Worm (Caenorhabditis elegans) whole organism, young adult: Measurements from ENCODE around the gene gst-5.
A peak's percentile ranks its signal among the peaks of the same experiment; 100 is the strongest.

Source experiments
- B0261.1 ChIP-seq: sonication (generic microtip); optimal IDR thresholded peaks from 2 replicates; lab custom pipeline; 2016; ENCODE audit warnings: mild to moderate bottlenecking, missing genetic modification characterization, moderate library complexity, missing compliant biosample characterization
- F33H1.4 ChIP-seq: fragments of 200-800 bp; sonication (Bioruptor generic); IDR thresholded peaks from 2 replicates; pipeline ENCODE4 v1.3.6; 2022; ENCODE audit warnings: missing genetic modification reagents, missing genetic modification characterization, missing compliant biosample characterization
- F49E8.2 ChIP-seq: sonication (generic microtip); optimal IDR thresholded peaks from 3 replicates; lab custom pipeline; 2017; ENCODE audit warnings: missing genetic modification characterization, mild to moderate bottlenecking, missing compliant biosample characterization, antibody characterized with exemption, moderate library complexity; ENCODE audit not compliant: insufficient read depth
- F52B5.7 ChIP-seq: sonication (generic microtip); optimal IDR thresholded peaks from 2 replicates; lab custom pipeline; 2016; ENCODE audit warnings: mild to moderate bottlenecking, missing genetic modification characterization, missing compliant biosample characterization
- F55B11.4 ChIP-seq: sonication (generic microtip); optimal IDR thresholded peaks from 2 replicates; lab custom pipeline; 2016; ENCODE audit warnings: missing compliant biosample characterization, missing genetic modification characterization, borderline replicate concordance; ENCODE audit not compliant: insufficient read depth
- Y53F4B.3 ChIP-seq: fragments of 200-800 bp; sonication (Bioruptor generic); IDR thresholded peaks from 2 replicates; pipeline ENCODE4 v1.3.6; 2022; ENCODE audit warnings: missing genetic modification reagents, missing genetic modification characterization, missing compliant biosample characterization
- Y56A3A.18 ChIP-seq: fragments of 200-800 bp; sonication (Bioruptor generic); IDR thresholded peaks from 2 replicates; pipeline ENCODE4 v1.3.6; 2022; ENCODE audit warnings: missing genetic modification reagents, missing genetic modification characterization, missing compliant biosample characterization
- Y67H2A.10 ChIP-seq: fragments of 200-800 bp; sonication (Bioruptor generic); conservative IDR thresholded peaks from 2 replicates; pipeline ENCODE4 v1.3.6; 2022; ENCODE audit warnings: missing genetic modification reagents, missing genetic modification characterization, missing compliant biosample characterization
- Y95B8A.8 ChIP-seq: fragments of 200-800 bp; sonication (Bioruptor generic); IDR thresholded peaks from 2 replicates; pipeline ENCODE4 v1.3.6; 2022; ENCODE audit warnings: missing genetic modification reagents, missing genetic modification characterization, missing compliant biosample characterization
- athp-1 ChIP-seq: sonication (generic microtip); optimal IDR thresholded peaks from 2 replicates; lab custom pipeline; 2017; ENCODE audit warnings: mild to moderate bottlenecking, missing genetic modification characterization, missing compliant biosample characterization
- attf-6 ChIP-seq: fragments of 200-800 bp; sonication (Bioruptor generic); IDR thresholded peaks from 2 replicates; pipeline ENCODE4 v1.3.6; 2022; ENCODE audit warnings: missing genetic modification reagents, missing genetic modification characterization, missing compliant biosample characterization
- bed-2 ChIP-seq: fragments of 200-800 bp; sonication (Bioruptor generic); IDR thresholded peaks from 2 replicates; pipeline ENCODE4 v1.3.6; 2022; ENCODE audit warnings: missing genetic modification reagents, missing genetic modification characterization, missing compliant biosample characterization
- cebp-1 ChIP-seq, 2 experiments: fragments of 200-800 bp in 1 of 2; sonication (Bioruptor generic) in 1 of 2; sonication (generic microtip) in 1 of 2; IDR thresholded peaks in 1 of 2; optimal IDR thresholded peaks in 1 of 2; 2 replicates each; pipeline versions ENCODE4 v1.3.6 to Lab custom; 2017 to 2022; ENCODE audit warnings: missing compliant biosample characterization in 2 of 2, missing genetic modification characterization in 2 of 2, mild to moderate bottlenecking in 1 of 2, missing genetic modification reagents in 1 of 2, moderate library complexity in 1 of 2
- ceh-40 ChIP-seq: fragments of 200-800 bp; sonication (Bioruptor generic); IDR thresholded peaks from 2 replicates; pipeline ENCODE4 v1.3.6; 2022; ENCODE audit warnings: missing genetic modification characterization, missing compliant biosample characterization
- ceh-58 ChIP-seq: fragments of 200-800 bp; sonication (Bioruptor generic); IDR thresholded peaks from 2 replicates; pipeline ENCODE4 v1.3.6; 2022; ENCODE audit warnings: missing genetic modification characterization, missing compliant biosample characterization
- ceh-91 ChIP-seq: fragments of 200-800 bp; sonication (Bioruptor generic); IDR thresholded peaks from 2 replicates; pipeline ENCODE4 v1.3.6; 2022; ENCODE audit warnings: missing genetic modification reagents, missing genetic modification characterization, missing compliant biosample characterization
- chd-7 ChIP-seq: sonication (generic microtip); optimal IDR thresholded peaks from 2 replicates; lab custom pipeline; 2016; ENCODE audit warnings: mild to moderate bottlenecking, missing genetic modification characterization, moderate library complexity, missing compliant biosample characterization
- dpff-1 ChIP-seq: sonication (generic microtip); optimal IDR thresholded peaks from 2 replicates; lab custom pipeline; 2017; ENCODE audit warnings: mild to moderate bottlenecking, missing genetic modification characterization, missing compliant biosample characterization
- gei-17 ChIP-seq: fragments of 200-800 bp; sonication (Bioruptor generic); optimal IDR thresholded peaks from 2 replicates; lab custom pipeline; 2018; ENCODE audit warnings: mild to moderate bottlenecking, missing genetic modification characterization, missing compliant biosample characterization
- him-1 ChIP-seq: sonication (generic microtip); optimal IDR thresholded peaks from 2 replicates; lab custom pipeline; 2016; ENCODE audit warnings: missing genotype, missing genetic modification reagents, missing genetic modification characterization, missing compliant biosample characterization
- hrde-1 ChIP-seq: sonication (generic microtip); optimal IDR thresholded peaks from 2 replicates; lab custom pipeline; 2016; ENCODE audit warnings: missing genetic modification characterization, mild to moderate bottlenecking, missing compliant biosample characterization, moderate library complexity, missing genotype, missing genetic modification reagents, borderline replicate concordance
- let-607 ChIP-seq, 2 experiments: fragments of 200-800 bp in 1 of 2; sonication (Bioruptor generic) in 1 of 2; sonication (generic microtip) in 1 of 2; optimal IDR thresholded peaks; 2 replicates each; lab custom pipeline; 2016 to 2018; ENCODE audit warnings: mild to moderate bottlenecking in 2 of 2, missing compliant biosample characterization in 2 of 2, missing genetic modification characterization in 2 of 2, moderate library complexity in 2 of 2, missing genotype in 1 of 2
- lsl-1 ChIP-seq: fragments of 200-800 bp; sonication (Bioruptor generic); optimal IDR thresholded peaks from 2 replicates; lab custom pipeline; 2018; ENCODE audit warnings: mild to moderate bottlenecking, missing genetic modification characterization, moderate library complexity, missing compliant biosample characterization
- madf-10 ChIP-seq: sonication (generic microtip); optimal IDR thresholded peaks from 2 replicates; lab custom pipeline; 2016; ENCODE audit warnings: mild to moderate bottlenecking, missing genetic modification characterization, missing compliant biosample characterization
- madf-3 ChIP-seq: fragments of 200-800 bp; sonication (Bioruptor generic); IDR thresholded peaks from 2 replicates; pipeline ENCODE4 v1.3.6; 2022; ENCODE audit warnings: missing genetic modification reagents, missing genetic modification characterization, missing compliant biosample characterization
- mel-28 ChIP-seq: sonication (generic microtip); optimal IDR thresholded peaks from 2 replicates; lab custom pipeline; 2016; ENCODE audit warnings: borderline replicate concordance, mild to moderate bottlenecking, missing genetic modification characterization, missing compliant biosample characterization
- nhr-80 ChIP-seq: sonication (generic microtip); optimal IDR thresholded peaks from 2 replicates; lab custom pipeline; 2016; ENCODE audit warnings: missing genetic modification characterization, missing compliant biosample characterization
- repo-1 ChIP-seq: sonication (generic microtip); optimal IDR thresholded peaks from 2 replicates; lab custom pipeline; 2017; ENCODE audit warnings: mild to moderate bottlenecking, missing genetic modification characterization, missing compliant biosample characterization
- rpc-1 ChIP-seq, 2 experiments: fragments of 150-350 bp in 1 of 2; sonication (generic microtip) in 1 of 2; optimal IDR thresholded peaks; 2 replicates each; lab custom pipeline; 2014 to 2018; ENCODE audit warnings: missing biosample characterization in 1 of 2, missing genetic modification characterization in 1 of 2, missing genetic modification reagents in 1 of 2, missing genotype in 1 of 2
- somi-1 ChIP-seq: fragments of 200-800 bp; sonication (Bioruptor generic); optimal IDR thresholded peaks from 2 replicates; lab custom pipeline; 2018; ENCODE audit warnings: mild to moderate bottlenecking, missing genetic modification characterization, missing compliant biosample characterization
- tbx-9 ChIP-seq: sonication (generic microtip); optimal IDR thresholded peaks from 2 replicates; lab custom pipeline; 2016; ENCODE audit warnings: borderline replicate concordance, missing genetic modification characterization, inconsistent platforms, missing compliant biosample characterization
- tlf-1 ChIP-seq: fragments of 200-800 bp; sonication (Bioruptor generic); optimal IDR thresholded peaks from 2 replicates; lab custom pipeline; 2018; ENCODE audit warnings: mild to moderate bottlenecking, missing genetic modification characterization, missing compliant biosample characterization
- zim-3 ChIP-seq: sonication (generic microtip); optimal IDR thresholded peaks from 2 replicates; lab custom pipeline; 2017; ENCODE audit warnings: mild to moderate bottlenecking, missing genetic modification characterization, moderate library complexity, missing compliant biosample characterization

The gst-5 gene

ce11 chrII:10949383-10949782 is 769 bp upstream of the gst-5 start:
- TF ChIP-seq athp-1 (no peak), F49E8.2 (no peak), somi-1 (GFP tag; lab: Kevin White, UChicago) (no peak), tbx-9 (tag; lab: Kevin White, UChicago) (no peak), F52B5.7 (tag; lab: Kevin White, UChicago) (no peak), Y53F4B.3 (GFP tag; lab: Robert Waterston, UW) (no peak), gei-17 (GFP tag; lab: Kevin White, UChicago) (no peak), let-607 (tag; optimal IDR thresholded peaks at IDR 0.05; lab: Kevin White, UChicago) (no peak), tlf-1 (no peak), dpff-1 (tag; lab: Kevin White, UChicago) (no peak), nhr-80 (tag; lab: Kevin White, UChicago) (peak; percentile 58), cebp-1 (GFP tag; IDR thresholded peaks at IDR 0.05; lab: Robert Waterston, UW) (no peak), cebp-1 (tag; optimal IDR thresholded peaks at IDR 0.05; lab: Kevin White, UChicago) (peak; percentile 56)
- TF ChIP-seq, all 124 proteins: peak for 2

- TF ChIP-seq F33H1.4 (GFP tag; lab: Robert Waterston, UW) (0 out of 2 replicates have a peak, but pooled peaks have one; percentile 24), lsl-1 (peak; percentile 66), rpc-1 (optimal IDR thresholded peaks at IDR 0.05; lab: Kevin White, UChicago) (no peak), rpc-1 (tag; optimal IDR thresholded peaks at IDR 0.05; lab: Kevin White, UChicago) (no peak), bed-2 (no peak), madf-10 (tag; lab: Kevin White, UChicago) (no peak), chd-7 (tag; lab: Kevin White, UChicago) (no peak), F49E8.2 (no peak), zim-3 (tag; lab: Kevin White, UChicago) (no peak), Y56A3A.18 (GFP tag; lab: Robert Waterston, UW) (no peak), him-1 (tag; lab: Kevin White, UChicago) (no peak)
Measured at ce11 chrII:10953065-10953464, 2.9 kb downstream of the gst-5 start, which contains the start of gene nos-1. TSS of gene nos-1 (minus strand) at chrII:10953165.

- TF ChIP-seq madf-3 (GFP tag; lab: Robert Waterston, UW) (no peak), ceh-91 (no peak), ceh-40 (GFP tag; lab: Robert Waterston, UW) (no peak), ceh-58 (GFP tag; lab: Robert Waterston, UW) (no peak), F55B11.4 (no peak), Y95B8A.8 (GFP tag; lab: Robert Waterston, UW) (no peak), hrde-1 (tag; lab: Kevin White, UChicago) (no peak)
- TF ChIP-seq, all 124 proteins: peak for 0
Measured at ce11 chrII:10955114-10955513, 5.0 kb downstream of the gst-5 start.

ce11 chrII:10956793-10957192 is 6.6 kb downstream of the gst-5 start, which contains the start of gene R03D7.8:
TSS of gene R03D7.8 (minus strand) at chrII:10956893.
- TF ChIP-seq Y67H2A.10 (no peak), F49E8.2 (no peak), ceh-58 (GFP tag; lab: Robert Waterston, UW) (no peak), mel-28 (tag; lab: Kevin White, UChicago) (no peak), B0261.1 (no peak), repo-1 (tag; lab: Kevin White, UChicago) (no peak), attf-6 (no peak)
